Worm (Caenorhabditis elegans) whole organism, young adult: ENCODE results near the gene golg-4.

Experiments used
- B0035.1 ChIP-seq: sonication (generic microtip); optimal IDR thresholded peaks from 2 replicates; lab custom pipeline; 2016; ENCODE audit warnings: missing genetic modification characterization, mild to moderate bottlenecking, missing compliant biosample characterization, missing genotype, missing genetic modification reagents
- D2030.7 ChIP-seq: fragments of 200-800 bp; sonication (Bioruptor generic); IDR thresholded peaks from 2 replicates; pipeline ENCODE4 v1.3.6; 2022; ENCODE audit warnings: missing genetic modification reagents, missing genetic modification characterization, missing compliant biosample characterization
- F49E8.2 ChIP-seq: sonication (generic microtip); optimal IDR thresholded peaks from 3 replicates; lab custom pipeline; 2017; ENCODE audit warnings: missing genetic modification characterization, mild to moderate bottlenecking, missing compliant biosample characterization, antibody characterized with exemption, moderate library complexity; ENCODE audit not compliant: insufficient read depth
- Y53G8AR.9 ChIP-seq: fragments of 200-800 bp; sonication (Bioruptor generic); conservative IDR thresholded peaks from 2 replicates; pipeline ENCODE4 v1.3.6; 2022; ENCODE audit warnings: missing genetic modification reagents, missing genetic modification characterization, missing compliant biosample characterization
- ama-1 ChIP-seq, 3 experiments: fragments of 150-350 bp in 1 of 3; sonication (generic microtip) in 2 of 3; optimal IDR thresholded peaks; 2 replicates each; lab custom pipeline; 2014 to 2018; ENCODE audit warnings: missing biosample characterization in 2 of 3, missing genetic modification characterization in 2 of 3, missing genetic modification reagents in 2 of 3
- chd-7 ChIP-seq: sonication (generic microtip); optimal IDR thresholded peaks from 2 replicates; lab custom pipeline; 2016; ENCODE audit warnings: mild to moderate bottlenecking, missing genetic modification characterization, moderate library complexity, missing compliant biosample characterization
- dpff-1 ChIP-seq: sonication (generic microtip); optimal IDR thresholded peaks from 2 replicates; lab custom pipeline; 2017; ENCODE audit warnings: mild to moderate bottlenecking, missing genetic modification characterization, missing compliant biosample characterization
- hlh-12 ChIP-seq: sonication (generic microtip); optimal IDR thresholded peaks from 2 replicates; lab custom pipeline; 2016; ENCODE audit warnings: missing genetic modification characterization, missing compliant biosample characterization
- let-607 ChIP-seq, 2 experiments: fragments of 200-800 bp in 1 of 2; sonication (Bioruptor generic) in 1 of 2; sonication (generic microtip) in 1 of 2; optimal IDR thresholded peaks; 2 replicates each; lab custom pipeline; 2016 to 2018; ENCODE audit warnings: mild to moderate bottlenecking in 2 of 2, missing compliant biosample characterization in 2 of 2, missing genetic modification characterization in 2 of 2, moderate library complexity in 2 of 2, missing genotype in 1 of 2
- pha-4 ChIP-seq: fragments of 150-350 bp; sonication (generic microtip); optimal IDR thresholded peaks from 2 replicates; lab custom pipeline; 2014; ENCODE audit warnings: missing biosample characterization, missing genetic modification reagents, missing genetic modification characterization
- rec-8 ChIP-seq, 2 experiments: sonication (generic microtip); optimal IDR thresholded peaks; 2 replicates each; lab custom pipeline; 2016; ENCODE audit warnings: mild to moderate bottlenecking in 2 of 2, missing genetic modification characterization in 2 of 2, missing genetic modification reagents in 2 of 2, missing genotype in 2 of 2, missing biosample characterization in 1 of 2, missing compliant biosample characterization in 1 of 2, moderate library complexity in 1 of 2
- snpc-1.1 ChIP-seq: sonication (generic microtip); optimal IDR thresholded peaks from 2 replicates; lab custom pipeline; 2017; ENCODE audit warnings: missing genetic modification characterization, mild to moderate bottlenecking, missing compliant biosample characterization, antibody characterized with exemption, moderate library complexity, missing genotype, missing genetic modification reagents; ENCODE audit not compliant: insufficient read depth
- snpc-4 ChIP-seq, 5 experiments: fragments of 150-350 bp in 1 of 5; sonication (generic microtip) in 4 of 5; optimal IDR thresholded peaks; 2 replicates each; lab custom pipeline; 2014 to 2018; ENCODE audit warnings: missing genetic modification characterization in 5 of 5, missing biosample characterization in 3 of 5, antibody characterized with exemption in 2 of 5, mild to moderate bottlenecking in 2 of 5, missing compliant biosample characterization in 2 of 5, missing genotype in 2 of 5, moderate library complexity in 2 of 5, missing genetic modification reagents in 1 of 5
- unc-62 ChIP-seq: fragments of 150-350 bp; optimal IDR thresholded peaks from 2 replicates; lab custom pipeline; 2014; ENCODE audit warnings: missing biosample characterization, missing genetic modification reagents, missing genetic modification characterization

ce11 chrIII:3382465-3382864 lies 22.9 kb upstream of the golg-4 start:
- TF ChIP-seq snpc-1.1 (tag; lab: Kevin White, UChicago) (no peak), ama-1 (optimal IDR thresholded peaks at IDR 0.05; lab: Kevin White, UChicago) (no peak), ama-1 (GFP tag; optimal IDR thresholded peaks at IDR 0.05; lab: Kevin White, UChicago) (no peak), dpff-1 (tag; lab: Kevin White, UChicago) (no peak), unc-62 (GFP tag; lab: Kevin White, UChicago) (no peak), chd-7 (tag; lab: Kevin White, UChicago) (no peak), pha-4 (tag; lab: Kevin White, UChicago) (no peak), F49E8.2 (tag; lab: Kevin White, UChicago) (no peak), hlh-12 (tag; lab: Kevin White, UChicago) (no peak), let-607 (tag; optimal IDR thresholded peaks at IDR 0.05; lab: Kevin White, UChicago) (no peak), Y53G8AR.9 (GFP tag; lab: Robert Waterston, UW) (no peak), snpc-4 (GFP tag; optimal IDR thresholded peaks at IDR 0.05; lab: Kevin White, UChicago) (no peak), snpc-4 (tag; optimal IDR thresholded peaks at IDR 0.05; lab: Kevin White, UChicago) (no peak), B0035.1 (tag; lab: Kevin White, UChicago) (no peak), D2030.7 (GFP tag; lab: Robert Waterston, UW) (no peak), rec-8 (tag; optimal IDR thresholded peaks at IDR 0.05; lab: Kevin White, UChicago) (no peak)
